Worm (Caenorhabditis elegans) whole organism, midembryonic: ENCODE measurements around the gene riok-3.

Experiments used
- T22C8.4 ChIP-seq: fragments of 200-800 bp; sonication (Bioruptor generic); IDR thresholded peaks from 2 replicates; pipeline ENCODE4 v1.3.6; 2022; ENCODE audit warnings: missing genetic modification characterization, missing compliant biosample characterization
- flt-1 ChIP-seq: fragments of 200-800 bp; sonication (Bioruptor generic); IDR thresholded peaks from 2 replicates; pipeline ENCODE4 v1.3.6; 2022; ENCODE audit warnings: missing genetic modification characterization, missing compliant biosample characterization
- klf-2 ChIP-seq: fragments of 200-800 bp; sonication (Bioruptor generic); conservative IDR thresholded peaks from 2 replicates; pipeline ENCODE4 v1.3.6; 2022; ENCODE audit warnings: missing genetic modification reagents, missing genetic modification characterization, missing compliant biosample characterization
- ref-1 ChIP-seq: fragments of 200-800 bp; sonication (Bioruptor generic); conservative IDR thresholded peaks from 2 replicates; pipeline ENCODE4 v1.3.6; 2022; ENCODE audit warnings: missing genetic modification reagents, missing genetic modification characterization, missing compliant biosample characterization
- tab-1 ChIP-seq: fragments of 200-800 bp; sonication (Bioruptor generic); IDR thresholded peaks from 2 replicates; pipeline ENCODE4 v1.3.6; 2022; ENCODE audit warnings: missing genetic modification characterization, missing compliant biosample characterization
- ztf-23 ChIP-seq: fragments of 200-800 bp; sonication (Bioruptor generic); IDR thresholded peaks from 2 replicates; pipeline ENCODE4 v1.3.6; 2022; ENCODE audit warnings: missing genetic modification reagents, missing genetic modification characterization, missing compliant biosample characterization
- ztf-29 ChIP-seq: fragments of 200-800 bp; sonication (Bioruptor generic); IDR thresholded peaks from 2 replicates; pipeline ENCODE4 v1.3.6; 2022; ENCODE audit warnings: missing genetic modification reagents, missing genetic modification characterization, missing compliant biosample characterization

DNA sequence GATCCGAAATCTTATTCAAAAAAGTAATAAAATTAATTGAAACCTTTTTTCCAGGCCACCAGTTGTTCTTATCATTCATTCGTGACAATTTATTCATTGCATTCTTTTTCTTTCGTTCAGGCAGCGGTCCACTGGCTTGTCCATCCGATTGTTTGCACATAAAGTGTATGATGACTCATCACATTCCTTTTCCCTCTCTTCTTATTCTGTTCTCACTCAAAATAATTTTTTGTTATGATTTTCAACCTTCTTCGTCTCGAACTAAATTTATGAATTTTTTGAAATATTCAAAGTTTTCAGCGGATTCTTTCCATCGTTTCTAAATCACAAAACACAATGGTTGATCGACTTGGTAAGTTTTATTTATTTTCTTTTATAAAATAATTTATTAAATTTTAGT lies 25.7 kb upstream of the riok-3 start, which contains the start of gene ZK632.12:
- TF ChIP-seq flt-1 (no peak), klf-2 (GFP tag; lab: Robert Waterston, UW) (no peak), tab-1 (GFP tag; lab: Robert Waterston, UW) (no peak), T22C8.4 (no peak), ztf-23 (GFP tag; lab: Robert Waterston, UW) (no peak), ref-1 (GFP tag; lab: Robert Waterston, UW) (no peak), ztf-29 (GFP tag; lab: Robert Waterston, UW) (no peak)
